Worm (Caenorhabditis elegans): ENCODE results near the gene cyp-32A1.

DNA sequence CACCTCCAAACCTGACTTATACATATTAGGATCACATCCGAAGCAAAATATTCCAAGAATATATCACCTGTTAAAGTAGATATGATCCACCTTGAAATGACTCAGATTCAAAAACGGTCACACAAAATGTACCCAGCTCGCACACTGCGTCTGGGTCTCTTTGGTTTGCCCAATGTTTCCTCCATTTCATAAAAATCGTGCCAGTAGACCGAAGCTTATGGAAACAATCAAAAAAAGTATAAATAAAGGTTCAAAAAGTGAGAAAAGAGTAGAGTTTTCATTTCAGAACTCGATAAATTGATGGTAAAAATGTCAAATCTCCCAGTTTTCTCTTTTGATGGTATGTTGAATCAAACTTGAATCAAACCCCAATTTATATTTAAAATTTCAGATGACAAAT, 43.9 kb upstream of the cyp-32A1 start, which contains the start of gene srr-9:
- TF ChIP-seq pha-4 (tag; optimal IDR thresholded peaks at IDR 0.05) = no peak
- no peak for TF ChIP-seq elt-1 (tag; optimal IDR thresholded peaks at IDR 0.05; ENCODE audit: borderline replicate concordance, insufficient read depth)
